Fruit fly (Drosophila melanogaster) Kc167 (cell line): Measurements from ENCODE around the gene Pfdn4.

Experiments
- Sin3A ChIP-seq: fragments of >200 bp; optimal IDR thresholded peaks from 2 replicates; lab custom pipeline; 2018; ENCODE audit warnings: missing external identifiers
- h ChIP-seq: fragments of >200 bp; optimal IDR thresholded peaks from 3 replicates; lab custom pipeline; 2018; ENCODE audit warnings: missing external identifiers
- insv ChIP-seq: fragments of >200 bp; optimal IDR thresholded peaks from 3 replicates; lab custom pipeline; 2018; ENCODE audit warnings: missing external identifiers
- psq ChIP-seq: fragments of >200 bp; optimal IDR thresholded peaks from 2 replicates; lab custom pipeline; 2017; ENCODE audit warnings: missing external identifiers
- ttk ChIP-seq: sonication (Bioruptor generic); optimal IDR thresholded peaks from 2 replicates; lab custom pipeline; 2017; ENCODE audit warnings: missing external identifiers

- no peak for TF ChIP-seq h (lab: Kevin White, UChicago)
- TF ChIP-seq psq (lab: Kevin White, UChicago) = no peak
- TF ChIP-seq insv (lab: Kevin White, UChicago) = no peak
- no peak for TF ChIP-seq ttk
- no peak for TF ChIP-seq Sin3A (lab: Kevin White, UChicago)
These were observed 2.5 kb downstream of the Pfdn4 start for dm6 chr3L:5365164-5365879.
